Fruit fly (Drosophila melanogaster) Kc167 (cell line): ENCODE data around the gene ry.

ENCODE experiments used
- Myc ChIP-seq: fragments of >200 bp; optimal IDR thresholded peaks from 2 replicates; lab custom pipeline; 2017; ENCODE audit warnings: missing external identifiers
- Sin3A ChIP-seq: fragments of >200 bp; optimal IDR thresholded peaks from 2 replicates; lab custom pipeline; 2018; ENCODE audit warnings: missing external identifiers
- insv ChIP-seq: fragments of >200 bp; optimal IDR thresholded peaks from 3 replicates; lab custom pipeline; 2018; ENCODE audit warnings: missing external identifiers
- psq ChIP-seq: fragments of >200 bp; optimal IDR thresholded peaks from 2 replicates; lab custom pipeline; 2017; ENCODE audit warnings: missing external identifiers

- TF ChIP-seq insv (lab: Kevin White, UChicago) (no peak), Myc (no peak), psq (no peak), Sin3A (lab: Kevin White, UChicago) (no peak)
These were observed 24.9 kb downstream of the ry start, which contains the start of gene sim for dm6 chr3R:13057121-13057805.
